Fruit fly (Drosophila melanogaster) whole organism, pupa: ENCODE data around the gene CG31326.

Experiments used
- CG10348 ChIP-seq: fragments of 200-800 bp; sonication (Bioruptor generic); IDR thresholded peaks from 2 replicates; pipeline ENCODE4 v1.3.6; 2022; ENCODE audit warnings: missing biosample characterization, missing genetic modification characterization
- CG12605 ChIP-seq: fragments of 200-800 bp; sonication (Bioruptor generic); IDR thresholded peaks from 2 replicates; pipeline ENCODE4 v1.3.6; 2022; ENCODE audit warnings: missing biosample characterization, missing genetic modification characterization
- CG13204 ChIP-seq: fragments of 200-800 bp; sonication (Bioruptor generic); optimal IDR thresholded peaks from 2 replicates; lab custom pipeline; 2018; ENCODE audit warnings: missing biosample characterization, mild to moderate bottlenecking, missing genetic modification characterization, moderate library complexity
- CG14655 ChIP-seq: fragments of 200-800 bp; sonication (Bioruptor generic); optimal IDR thresholded peaks from 3 replicates; lab custom pipeline; 2017; ENCODE audit warnings: mild to moderate bottlenecking, missing biosample characterization, missing genetic modification reagents, missing genetic modification characterization
- CG15710 ChIP-seq: fragments of 200-800 bp; sonication (Bioruptor generic); optimal IDR thresholded peaks from 2 replicates; lab custom pipeline; 2018; ENCODE audit warnings: missing biosample characterization, mild to moderate bottlenecking, missing genetic modification characterization, moderate library complexity
- CG17806 ChIP-seq: fragments of 200-800 bp; sonication (Bioruptor generic); optimal IDR thresholded peaks from 2 replicates; lab custom pipeline; 2018; ENCODE audit warnings: missing biosample characterization, mild to moderate bottlenecking, missing genetic modification characterization, moderate library complexity
- CG32121 ChIP-seq: fragments of 200-800 bp; sonication (Bioruptor generic); IDR thresholded peaks from 2 replicates; pipeline ENCODE4 v1.3.6; 2022; ENCODE audit warnings: missing biosample characterization, missing genetic modification characterization
- CG34367 ChIP-seq: fragments of 200-800 bp; sonication (Bioruptor generic); optimal IDR thresholded peaks from 2 replicates; lab custom pipeline; 2018; ENCODE audit warnings: missing biosample characterization, mild to moderate bottlenecking, missing genetic modification characterization
- CG4496 ChIP-seq: fragments of 200-800 bp; sonication (Bioruptor generic); IDR thresholded peaks from 3 replicates; pipeline ENCODE4 v1.3.6; 2022; ENCODE audit warnings: missing biosample characterization, missing genetic modification characterization
- CG8159 ChIP-seq: fragments of 200-800 bp; sonication (Bioruptor generic); optimal IDR thresholded peaks from 3 replicates; lab custom pipeline; 2018; ENCODE audit warnings: missing biosample characterization, mild to moderate bottlenecking, missing genetic modification characterization, moderate library complexity
- CG8301 ChIP-seq: fragments of 200-800 bp; sonication (Bioruptor generic); optimal IDR thresholded peaks from 2 replicates; lab custom pipeline; 2018; ENCODE audit warnings: missing biosample characterization, mild to moderate bottlenecking, missing genetic modification characterization
- CG9948 ChIP-seq: fragments of 200-800 bp; sonication (Bioruptor generic); optimal IDR thresholded peaks from 2 replicates; lab custom pipeline; 2018; ENCODE audit warnings: missing biosample characterization, mild to moderate bottlenecking, missing genetic modification characterization, moderate library complexity
- D1 ChIP-seq: fragments of 200-800 bp; sonication (Bioruptor generic); optimal IDR thresholded peaks from 2 replicates; lab custom pipeline; 2018; ENCODE audit warnings: missing biosample characterization, mild to moderate bottlenecking, missing genetic modification characterization, moderate library complexity
- EcR ChIP-seq: fragments of 200-800 bp; sonication (Bioruptor generic); optimal IDR thresholded peaks from 3 replicates; lab custom pipeline; 2019; ENCODE audit warnings: missing biosample characterization, missing genetic modification characterization, mild to moderate bottlenecking, moderate library complexity, missing genetic modification reagents
- Ets98B ChIP-seq: fragments of 200-800 bp; sonication (Bioruptor generic); IDR thresholded peaks from 2 replicates; pipeline ENCODE4 v1.3.6; 2022; ENCODE audit warnings: missing biosample characterization, missing genetic modification characterization
- Pif1A ChIP-seq: fragments of 200-800 bp; sonication (Bioruptor generic); optimal IDR thresholded peaks from 3 replicates; lab custom pipeline; 2016; ENCODE audit warnings: missing biosample characterization, missing genetic modification characterization
- Pif1B ChIP-seq: fragments of 200-800 bp; sonication (Bioruptor generic); optimal IDR thresholded peaks from 3 replicates; lab custom pipeline; 2016; ENCODE audit warnings: missing biosample characterization, missing genetic modification characterization
- Snoo ChIP-seq: fragments of 200-800 bp; sonication (Bioruptor generic); optimal IDR thresholded peaks from 3 replicates; lab custom pipeline; 2017; ENCODE audit warnings: missing biosample characterization, mild to moderate bottlenecking, missing genetic modification characterization, inconsistent platforms
- fd96Ca ChIP-seq: fragments of 200-800 bp; sonication (Bioruptor generic); IDR thresholded peaks from 3 replicates; pipeline ENCODE4 v1.3.6; 2022; ENCODE audit warnings: missing biosample characterization, missing genetic modification characterization
- gl ChIP-seq: fragments of 200-800 bp; sonication (Bioruptor generic); optimal IDR thresholded peaks from 2 replicates; lab custom pipeline; 2018; ENCODE audit warnings: missing biosample characterization, mild to moderate bottlenecking, missing genetic modification characterization
- rn ChIP-seq: fragments of 200-800 bp; sonication (Bioruptor generic); IDR thresholded peaks from 2 replicates; pipeline ENCODE4 v1.3.6; 2022; ENCODE audit warnings: missing biosample characterization, missing genetic modification characterization

The CG31326 gene

DNA sequence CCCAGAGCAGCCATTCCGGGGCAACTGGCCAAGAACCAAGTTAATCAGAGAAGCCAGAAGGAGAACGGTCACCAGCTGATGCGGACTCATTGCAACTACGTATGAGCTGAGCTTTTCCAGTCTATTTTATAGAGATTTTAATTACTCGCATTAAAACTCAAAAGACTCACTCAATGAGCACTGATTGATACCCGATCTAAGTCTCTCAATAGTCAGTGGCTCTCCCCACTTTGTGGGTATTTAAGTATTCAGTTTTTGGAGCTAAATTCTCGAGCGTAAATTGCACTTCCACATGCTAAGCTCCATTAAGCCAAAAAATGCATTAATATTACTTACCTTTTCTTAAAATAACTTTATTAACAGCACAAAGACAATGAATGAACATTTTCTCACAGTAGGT, at the start of gene CG31326:
Gene CG31326 (minus strand): TSS at position 101 of the 400 bp plus-strand sequence.
- TF ChIP-seq rn (GFP tag; lab: Robert Waterston, UW) (no peak), CG9948 (no peak), CG12605 (no peak), Ets98B (no peak), Pif1A (GFP tag; lab: Kevin White, UChicago) (no peak), CG8159 (no peak), CG32121 (GFP tag; lab: Robert Waterston, UW) (no peak), CG13204 (no peak), CG15710 (tag; lab: Kevin White, UChicago) (no peak), CG10348 (no peak), CG8301 (tag; lab: Kevin White, UChicago) (no peak), gl (no peak), CG34367 (tag; lab: Kevin White, UChicago) (no peak), CG17806 (tag; lab: Kevin White, UChicago) (no peak), CG14655 (GFP tag; lab: Kevin White, UChicago) (no peak), fd96Ca (GFP tag; lab: Robert Waterston, UW) (no peak), Pif1B (GFP tag; lab: Kevin White, UChicago) (no peak)

dm6 chr3R:14262087-14262486, 42.1 kb upstream of the CG31326 start, which contains the start of the genes CG14839 and CG14841:
Gene CG14839 (plus strand): TSS chr3R:14262387.
Gene CG14841 (minus strand): TSS chr3R:14262418.
- no peak for TF ChIP-seq Pif1B (GFP tag; lab: Kevin White, UChicago)
- TF ChIP-seq CG10348: no peak

- no peak for TF ChIP-seq CG14655 (GFP tag; lab: Kevin White, UChicago)
- no peak for TF ChIP-seq Ets98B
- no peak for TF ChIP-seq fd96Ca (GFP tag; lab: Robert Waterston, UW)
These were observed 41.1 kb upstream of the CG31326 start, which contains the start of gene CG14840 for dm6 chr3R:14261113-14261512. Gene CG14840 (minus strand): TSS chr3R:14261213.

DNA sequence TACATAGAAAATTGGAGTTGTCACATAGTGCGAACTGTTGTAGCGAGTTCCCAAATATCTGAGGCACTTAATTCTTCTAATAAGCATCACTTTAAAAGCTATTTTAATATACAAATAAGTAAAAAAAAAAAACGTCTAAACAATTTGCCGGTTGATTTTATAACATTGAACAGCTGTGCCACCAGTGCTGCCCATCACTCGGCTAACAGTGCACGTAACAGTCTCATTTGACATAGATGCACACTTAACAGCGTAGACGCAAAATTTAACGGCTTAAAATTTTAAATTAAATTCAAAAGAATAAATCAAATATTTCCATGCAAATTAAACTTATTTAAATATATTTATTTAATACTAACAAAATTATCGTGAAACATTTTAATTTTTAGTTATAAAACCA, 39.8 kb upstream of the CG31326 start, which contains the start of gene MetRS-m:
Gene MetRS-m (minus strand): TSS at position 171 of the 400 bp plus-strand sequence.
- TF ChIP-seq CG8159 (no peak), Snoo (tag; lab: Kevin White, UChicago) (no peak), EcR (GFP tag; lab: Kevin White, UChicago) (no peak), CG15710 (tag; lab: Kevin White, UChicago) (no peak), Pif1A (GFP tag; lab: Kevin White, UChicago) (no peak), gl (no peak), CG17806 (tag; lab: Kevin White, UChicago) (no peak), CG4496 (GFP tag; lab: Robert Waterston, UW) (no peak), CG13204 (no peak), Ets98B (no peak), CG34367 (tag; lab: Kevin White, UChicago) (no peak), CG12605 (no peak), Pif1B (GFP tag; lab: Kevin White, UChicago) (no peak), CG9948 (no peak), CG14655 (GFP tag; lab: Kevin White, UChicago) (no peak), rn (GFP tag; lab: Robert Waterston, UW) (no peak)

dm6 chr3R:14255808-14256207, 35.8 kb upstream of the CG31326 start, which contains the start of gene CG43179:
Gene CG43179 (plus strand): TSS chr3R:14256108.
- TF ChIP-seq CG9948 (no peak), CG32121 (GFP tag; lab: Robert Waterston, UW) (no peak), fd96Ca (GFP tag; lab: Robert Waterston, UW) (no peak), Snoo (tag; lab: Kevin White, UChicago) (no peak), gl (no peak), D1 (no peak), EcR (GFP tag; lab: Kevin White, UChicago) (no peak), CG34367 (tag; lab: Kevin White, UChicago) (no peak), CG13204 (no peak), Pif1B (GFP tag; lab: Kevin White, UChicago) (no peak), CG10348 (no peak), CG12605 (no peak)

DNA sequence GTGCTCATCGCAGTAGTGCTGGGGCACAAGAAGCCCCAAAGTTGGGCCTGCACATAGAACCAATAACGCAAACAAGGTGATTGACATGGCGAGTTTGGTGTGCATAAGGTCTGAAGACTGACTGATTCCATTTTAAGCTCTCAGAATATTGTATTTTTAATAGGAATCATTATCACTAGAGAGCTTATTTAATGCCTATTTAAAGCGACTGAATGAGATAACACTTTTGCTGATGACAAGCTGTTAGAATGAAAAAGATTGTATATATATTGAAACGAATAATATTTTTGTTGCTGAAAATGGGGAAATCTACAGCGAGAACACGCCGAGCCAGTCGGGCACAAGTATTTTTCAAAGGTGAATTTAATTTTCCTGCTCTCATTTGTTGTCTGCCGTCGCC, 25.4 kb upstream of the CG31326 start, which contains the start of gene CG9616:
Gene CG9616 (minus strand): TSS at position 101 of the 400 bp plus-strand sequence.
- TF ChIP-seq gl: no peak
- no peak for TF ChIP-seq rn (GFP tag; lab: Robert Waterston, UW)
- TF ChIP-seq CG34367 (tag; lab: Kevin White, UChicago): no peak
- TF ChIP-seq fd96Ca (GFP tag; lab: Robert Waterston, UW): no peak
- TF ChIP-seq CG15710 (tag; lab: Kevin White, UChicago): no peak
- TF ChIP-seq CG32121 (GFP tag; lab: Robert Waterston, UW): no peak
- TF ChIP-seq CG13204: no peak
- TF ChIP-seq D1: no peak
- TF ChIP-seq CG14655 (GFP tag; lab: Kevin White, UChicago): no peak
- TF ChIP-seq, all 21 proteins: peak for 0

DNA sequence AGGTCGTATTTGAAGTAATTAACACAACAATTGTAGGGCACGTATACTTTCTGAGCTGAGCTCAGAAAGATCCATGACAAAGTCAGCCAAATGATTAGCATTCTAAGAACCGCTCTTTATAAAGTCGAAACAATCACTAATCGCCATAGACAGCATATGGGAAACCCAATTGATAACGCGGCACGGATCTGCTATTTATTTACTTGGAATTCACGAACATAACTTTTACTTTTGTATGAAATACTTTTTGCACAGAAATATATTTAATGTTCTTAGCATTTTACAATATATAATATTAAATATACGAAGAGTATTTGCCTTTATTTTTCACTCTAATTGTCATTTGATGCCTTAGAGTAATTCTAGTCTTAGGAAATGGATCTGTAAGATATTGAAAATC, 24.6 kb upstream of the CG31326 start, which contains the start of gene CG43291:
Gene CG43291 (minus strand): TSS at position 101 of the 400 bp plus-strand sequence.
- TF ChIP-seq Pif1B (GFP tag; lab: Kevin White, UChicago): no peak
- no peak for TF ChIP-seq Snoo (tag; lab: Kevin White, UChicago)
- TF ChIP-seq Ets98B: no peak
- TF ChIP-seq CG15710 (tag; lab: Kevin White, UChicago): no peak
- no peak for TF ChIP-seq rn (GFP tag; lab: Robert Waterston, UW)
- TF ChIP-seq CG14655 (GFP tag; lab: Kevin White, UChicago): no peak
- no peak for TF ChIP-seq CG12605
- no peak for TF ChIP-seq CG9948
- TF ChIP-seq CG8159: no peak
- TF ChIP-seq Pif1A (GFP tag; lab: Kevin White, UChicago): no peak
- TF ChIP-seq CG8301 (tag; lab: Kevin White, UChicago): no peak
- TF ChIP-seq CG10348: no peak
- TF ChIP-seq CG32121 (GFP tag; lab: Robert Waterston, UW): no peak
